Worm (Caenorhabditis elegans) whole organism, young adult: ENCODE results near the gene ifb-1.

Experiments used
- B0035.1 ChIP-seq: sonication (generic microtip); optimal IDR thresholded peaks from 2 replicates; lab custom pipeline; 2016; ENCODE audit warnings: missing genetic modification characterization, mild to moderate bottlenecking, missing compliant biosample characterization, missing genotype, missing genetic modification reagents
- C17E4.6 ChIP-seq: fragments of 200-800 bp; sonication (Bioruptor generic); IDR thresholded peaks from 2 replicates; pipeline ENCODE4 v1.3.6; 2022; ENCODE audit warnings: missing genetic modification reagents, missing genetic modification characterization, missing compliant biosample characterization
- F23B12.7 ChIP-seq: sonication (generic microtip); optimal IDR thresholded peaks from 2 replicates; lab custom pipeline; 2017; ENCODE audit warnings: missing genetic modification characterization, mild to moderate bottlenecking, missing compliant biosample characterization, antibody characterized with exemption, moderate library complexity; ENCODE audit not compliant: insufficient read depth
- F57A8.1 ChIP-seq: fragments of 200-800 bp; sonication (Bioruptor generic); optimal IDR thresholded peaks from 2 replicates; lab custom pipeline; 2018; ENCODE audit warnings: mild to moderate bottlenecking, missing genetic modification characterization, moderate library complexity, missing compliant biosample characterization
- K12H6.12 ChIP-seq: fragments of 200-800 bp; sonication (Bioruptor generic); optimal IDR thresholded peaks from 2 replicates; lab custom pipeline; 2018; ENCODE audit warnings: mild to moderate bottlenecking, missing genetic modification characterization, missing compliant biosample characterization
- Y53G8AR.9 ChIP-seq: fragments of 200-800 bp; sonication (Bioruptor generic); conservative IDR thresholded peaks from 2 replicates; pipeline ENCODE4 v1.3.6; 2022; ENCODE audit warnings: missing genetic modification reagents, missing genetic modification characterization, missing compliant biosample characterization
- Y67H2A.10 ChIP-seq: fragments of 200-800 bp; sonication (Bioruptor generic); conservative IDR thresholded peaks from 2 replicates; pipeline ENCODE4 v1.3.6; 2022; ENCODE audit warnings: missing genetic modification reagents, missing genetic modification characterization, missing compliant biosample characterization
- Y95B8A.8 ChIP-seq: fragments of 200-800 bp; sonication (Bioruptor generic); IDR thresholded peaks from 2 replicates; pipeline ENCODE4 v1.3.6; 2022; ENCODE audit warnings: missing genetic modification reagents, missing genetic modification characterization, missing compliant biosample characterization
- ZK185.1 ChIP-seq: sonication (generic microtip); optimal IDR thresholded peaks from 2 replicates; lab custom pipeline; 2016; ENCODE audit warnings: mild to moderate bottlenecking, missing genetic modification characterization, missing compliant biosample characterization; ENCODE audit not compliant: poor library complexity, severe bottlenecking
- akir-1 ChIP-seq: fragments of 200-800 bp; sonication (Bioruptor generic); optimal IDR thresholded peaks from 2 replicates; lab custom pipeline; 2018; ENCODE audit warnings: mild to moderate bottlenecking, missing genetic modification characterization, moderate library complexity, missing compliant biosample characterization
- ama-1 ChIP-seq, 3 experiments: fragments of 150-350 bp in 1 of 3; sonication (generic microtip) in 2 of 3; optimal IDR thresholded peaks; 2 replicates each; lab custom pipeline; 2014 to 2018; ENCODE audit warnings: missing biosample characterization in 2 of 3, missing genetic modification characterization in 2 of 3, missing genetic modification reagents in 2 of 3
- aptf-2 ChIP-seq: fragments of 200-800 bp; sonication (Bioruptor generic); conservative IDR thresholded peaks from 2 replicates; pipeline ENCODE4 v1.3.6; 2022; ENCODE audit warnings: missing genetic modification reagents, missing genetic modification characterization, missing compliant biosample characterization
- aptf-3 ChIP-seq: fragments of 200-800 bp; sonication (Bioruptor generic); IDR thresholded peaks from 2 replicates; pipeline ENCODE4 v1.3.6; 2022; ENCODE audit warnings: missing genetic modification characterization, missing compliant biosample characterization
- athp-1 ChIP-seq: sonication (generic microtip); optimal IDR thresholded peaks from 2 replicates; lab custom pipeline; 2017; ENCODE audit warnings: mild to moderate bottlenecking, missing genetic modification characterization, missing compliant biosample characterization
- cebp-1 ChIP-seq, 2 experiments: fragments of 200-800 bp in 1 of 2; sonication (Bioruptor generic) in 1 of 2; sonication (generic microtip) in 1 of 2; IDR thresholded peaks in 1 of 2; optimal IDR thresholded peaks in 1 of 2; 2 replicates each; pipeline versions ENCODE4 v1.3.6 to Lab custom; 2017 to 2022; ENCODE audit warnings: missing compliant biosample characterization in 2 of 2, missing genetic modification characterization in 2 of 2, mild to moderate bottlenecking in 1 of 2, missing genetic modification reagents in 1 of 2, moderate library complexity in 1 of 2
- ceh-100 ChIP-seq: fragments of 200-800 bp; sonication (Bioruptor generic); IDR thresholded peaks from 2 replicates; pipeline ENCODE4 v1.3.6; 2022; ENCODE audit warnings: missing genetic modification reagents, missing genetic modification characterization, missing compliant biosample characterization
- ceh-27 ChIP-seq: fragments of 200-800 bp; sonication (Bioruptor generic); optimal IDR thresholded peaks from 2 replicates; lab custom pipeline; 2018; ENCODE audit warnings: mild to moderate bottlenecking, missing genetic modification characterization, moderate library complexity, missing compliant biosample characterization
- die-1 ChIP-seq: sonication (generic microtip); optimal IDR thresholded peaks from 2 replicates; lab custom pipeline; 2016; ENCODE audit warnings: missing genotype, mild to moderate bottlenecking, missing genetic modification characterization, missing compliant biosample characterization
- dpff-1 ChIP-seq: sonication (generic microtip); optimal IDR thresholded peaks from 2 replicates; lab custom pipeline; 2017; ENCODE audit warnings: mild to moderate bottlenecking, missing genetic modification characterization, missing compliant biosample characterization
- egl-44 ChIP-seq: fragments of 200-800 bp; sonication (Bioruptor generic); IDR thresholded peaks from 2 replicates; pipeline ENCODE4 v1.3.6; 2022; ENCODE audit warnings: missing genetic modification reagents, missing genetic modification characterization, missing compliant biosample characterization
- fkh-3 ChIP-seq: sonication (generic microtip); optimal IDR thresholded peaks from 2 replicates; lab custom pipeline; 2016; ENCODE audit warnings: mild to moderate bottlenecking, missing genetic modification characterization, missing compliant biosample characterization
- gei-17 ChIP-seq: fragments of 200-800 bp; sonication (Bioruptor generic); optimal IDR thresholded peaks from 2 replicates; lab custom pipeline; 2018; ENCODE audit warnings: mild to moderate bottlenecking, missing genetic modification characterization, missing compliant biosample characterization
- hmg-1.2 ChIP-seq: fragments of 200-800 bp; sonication (Bioruptor generic); IDR thresholded peaks from 2 replicates; pipeline ENCODE4 v1.3.6; 2022; ENCODE audit warnings: missing genetic modification reagents, missing genetic modification characterization, missing compliant biosample characterization
- hmg-20 ChIP-seq: fragments of 200-800 bp; sonication (Bioruptor generic); IDR thresholded peaks from 2 replicates; pipeline ENCODE4 v1.3.6; 2022; ENCODE audit warnings: missing genetic modification reagents, missing genetic modification characterization, missing compliant biosample characterization
- hrde-1 ChIP-seq: sonication (generic microtip); optimal IDR thresholded peaks from 2 replicates; lab custom pipeline; 2016; ENCODE audit warnings: missing genetic modification characterization, mild to moderate bottlenecking, missing compliant biosample characterization, moderate library complexity, missing genotype, missing genetic modification reagents, borderline replicate concordance
- hsf-1 ChIP-seq: fragments of 200-800 bp; sonication (Bioruptor generic); IDR thresholded peaks from 2 replicates; pipeline ENCODE4 v1.3.6; 2022; ENCODE audit warnings: missing genetic modification reagents, missing genetic modification characterization, missing compliant biosample characterization
- let-526 ChIP-seq: fragments of 200-800 bp; sonication (Bioruptor generic); IDR thresholded peaks from 2 replicates; pipeline ENCODE4 v1.3.6; 2022; ENCODE audit warnings: missing genetic modification reagents, missing genetic modification characterization, missing compliant biosample characterization
- let-607 ChIP-seq, 2 experiments: fragments of 200-800 bp in 1 of 2; sonication (Bioruptor generic) in 1 of 2; sonication (generic microtip) in 1 of 2; optimal IDR thresholded peaks; 2 replicates each; lab custom pipeline; 2016 to 2018; ENCODE audit warnings: mild to moderate bottlenecking in 2 of 2, missing compliant biosample characterization in 2 of 2, missing genetic modification characterization in 2 of 2, moderate library complexity in 2 of 2, missing genotype in 1 of 2
- lin-26 ChIP-seq: fragments of 200-800 bp; sonication (Bioruptor generic); IDR thresholded peaks from 2 replicates; pipeline ENCODE4 v1.3.6; 2022; ENCODE audit warnings: missing genetic modification reagents, missing genetic modification characterization, missing compliant biosample characterization
- lin-40 ChIP-seq: sonication (generic microtip); optimal IDR thresholded peaks from 2 replicates; lab custom pipeline; 2016; ENCODE audit warnings: missing genetic modification characterization, mild to moderate bottlenecking, missing compliant biosample characterization, missing genotype, missing genetic modification reagents
- lin-54 ChIP-seq: fragments of 200-800 bp; sonication (Bioruptor generic); optimal IDR thresholded peaks from 2 replicates; lab custom pipeline; 2018; ENCODE audit warnings: mild to moderate bottlenecking, missing genetic modification characterization, missing compliant biosample characterization
- madf-10 ChIP-seq: sonication (generic microtip); optimal IDR thresholded peaks from 2 replicates; lab custom pipeline; 2016; ENCODE audit warnings: mild to moderate bottlenecking, missing genetic modification characterization, missing compliant biosample characterization
- madf-3 ChIP-seq: fragments of 200-800 bp; sonication (Bioruptor generic); IDR thresholded peaks from 2 replicates; pipeline ENCODE4 v1.3.6; 2022; ENCODE audit warnings: missing genetic modification reagents, missing genetic modification characterization, missing compliant biosample characterization
- nfya-2 ChIP-seq: fragments of 200-800 bp; sonication (Bioruptor generic); IDR thresholded peaks from 2 replicates; pipeline ENCODE4 v1.3.6; 2022; ENCODE audit warnings: missing genetic modification reagents, missing genetic modification characterization, missing compliant biosample characterization
- nhr-179 ChIP-seq: sonication (generic microtip); optimal IDR thresholded peaks from 2 replicates; lab custom pipeline; 2016; ENCODE audit warnings: mild to moderate bottlenecking, missing genetic modification characterization, missing compliant biosample characterization
- nhr-80 ChIP-seq: sonication (generic microtip); optimal IDR thresholded peaks from 2 replicates; lab custom pipeline; 2016; ENCODE audit warnings: missing genetic modification characterization, missing compliant biosample characterization
- snpc-3.4 ChIP-seq: sonication (generic microtip); optimal IDR thresholded peaks from 2 replicates; lab custom pipeline; 2017; ENCODE audit warnings: missing genetic modification characterization, mild to moderate bottlenecking, missing compliant biosample characterization, antibody characterized with exemption, moderate library complexity, missing genotype, missing genetic modification reagents
- somi-1 ChIP-seq: fragments of 200-800 bp; sonication (Bioruptor generic); optimal IDR thresholded peaks from 2 replicates; lab custom pipeline; 2018; ENCODE audit warnings: mild to moderate bottlenecking, missing genetic modification characterization, missing compliant biosample characterization
- tbp1 ChIP-seq: fragments of 200-800 bp; sonication (Bioruptor generic); optimal IDR thresholded peaks from 2 replicates; lab custom pipeline; 2018; ENCODE audit warnings: mild to moderate bottlenecking, missing genetic modification characterization, missing compliant biosample characterization
- tlf-1 ChIP-seq: fragments of 200-800 bp; sonication (Bioruptor generic); optimal IDR thresholded peaks from 2 replicates; lab custom pipeline; 2018; ENCODE audit warnings: mild to moderate bottlenecking, missing genetic modification characterization, missing compliant biosample characterization
- ztf-18 ChIP-seq: sonication (generic microtip); optimal IDR thresholded peaks from 2 replicates; lab custom pipeline; 2016; ENCODE audit warnings: missing genotype, mild to moderate bottlenecking, missing genetic modification characterization, missing compliant biosample characterization
- ztf-26 ChIP-seq: sonication (generic microtip); optimal IDR thresholded peaks from 2 replicates; lab custom pipeline; 2017; ENCODE audit warnings: missing genetic modification characterization, missing compliant biosample characterization
- ztf-28 ChIP-seq: fragments of 200-800 bp; sonication (Bioruptor generic); IDR thresholded peaks from 2 replicates; pipeline ENCODE4 v1.3.6; 2022; ENCODE audit warnings: missing genetic modification reagents, missing genetic modification characterization, missing compliant biosample characterization
- ztf-6 ChIP-seq: fragments of 200-800 bp; sonication (Bioruptor generic); IDR thresholded peaks from 2 replicates; pipeline ENCODE4 v1.3.6; 2022; ENCODE audit warnings: missing genetic modification reagents, missing genetic modification characterization, missing compliant biosample characterization

The ifb-1 gene

DNA sequence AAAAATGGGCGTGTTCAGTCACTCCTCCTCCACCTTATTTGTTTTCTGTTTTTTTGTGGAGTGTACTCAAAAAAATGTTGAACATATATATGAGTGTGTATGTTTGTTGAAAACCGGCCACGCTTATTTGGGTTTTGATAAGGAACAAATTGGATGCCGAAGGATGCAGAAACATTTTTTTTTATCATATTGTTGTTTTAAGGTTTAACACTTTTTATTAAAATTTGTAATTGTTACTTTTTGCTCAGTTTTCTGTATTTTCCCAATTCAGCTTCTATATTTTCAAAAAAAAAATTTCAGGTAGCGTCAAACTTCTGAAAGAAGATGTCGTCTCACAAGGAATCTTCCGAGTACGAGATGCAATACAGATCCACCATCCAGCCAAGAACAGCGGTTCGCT is at the start of gene ifb-1:
Gene ifb-1 (plus strand): TSS at position 301 of the 400 bp plus-strand sequence.
- TF ChIP-seq egl-44 (no peak), somi-1 (no peak), K12H6.12 (tag; lab: Kevin White, UChicago) (no peak), lin-26 (GFP tag; lab: Robert Waterston, UW) (no peak), lin-40 (tag; lab: Kevin White, UChicago) (no peak), F23B12.7 (tag; lab: Kevin White, UChicago) (no peak), athp-1 (tag; lab: Kevin White, UChicago) (no peak), hsf-1 (GFP tag; lab: Robert Waterston, UW) (no peak), let-526 (no peak), ztf-6 (no peak), Y67H2A.10 (GFP tag; lab: Robert Waterston, UW) (no peak), ztf-18 (no peak), aptf-3 (GFP tag; lab: Robert Waterston, UW) (no peak), Y53G8AR.9 (GFP tag; lab: Robert Waterston, UW) (no peak), F57A8.1 (GFP tag; lab: Kevin White, UChicago) (no peak), akir-1 (GFP tag; lab: Kevin White, UChicago) (no peak), tlf-1 (GFP tag; lab: Kevin White, UChicago) (no peak), die-1 (tag; lab: Kevin White, UChicago) (no peak), Y95B8A.8 (GFP tag; lab: Robert Waterston, UW) (no peak), ceh-27 (no peak)

ce11 chrII:5715745-5716357 is 49.6 kb upstream of the ifb-1 start, which contains the start of the genes C18A3.10 and C18A3.3:
TSS of gene C18A3.10 (minus strand) at chrII:5715845.
TSS of gene C18A3.3 (plus strand) at chrII:5716307.
- TF ChIP-seq nhr-80 (tag; lab: Kevin White, UChicago) (peak; percentile 27), hmg-20 (GFP tag; lab: Robert Waterston, UW) (no peak), fkh-3 (tag; lab: Kevin White, UChicago) (no peak), cebp-1 (GFP tag; IDR thresholded peaks at IDR 0.05; lab: Robert Waterston, UW) (no peak), cebp-1 (tag; optimal IDR thresholded peaks at IDR 0.05; lab: Kevin White, UChicago) (no peak), ztf-28 (GFP tag; lab: Robert Waterston, UW) (no peak), B0035.1 (no peak), madf-3 (GFP tag; lab: Robert Waterston, UW) (0 out of 2 replicates have a peak, but pooled peaks have one; percentile 28), madf-10 (tag; lab: Kevin White, UChicago) (no peak), ama-1 (optimal IDR thresholded peaks at IDR 0.05; lab: Kevin White, UChicago) (no peak), ama-1 (GFP tag; optimal IDR thresholded peaks at IDR 0.05; lab: Kevin White, UChicago) (no peak), let-526 (no peak), ztf-6 (no peak), snpc-3.4 (tag; lab: Kevin White, UChicago) (no peak), ZK185.1 (tag; lab: Kevin White, UChicago) (no peak), aptf-2 (GFP tag; lab: Robert Waterston, UW) (no peak)
- TF ChIP-seq, all 124 proteins: peak for 2

- no peak for TF ChIP-seq C17E4.6
- TF ChIP-seq gei-17 (GFP tag; lab: Kevin White, UChicago) = no peak
- no peak for TF ChIP-seq ceh-100 (GFP tag; lab: Robert Waterston, UW)
- TF ChIP-seq let-607 (tag; optimal IDR thresholded peaks at IDR 0.05; lab: Kevin White, UChicago) = no peak
- no peak for TF ChIP-seq lin-26 (GFP tag; lab: Robert Waterston, UW)
- TF ChIP-seq nfya-2 (GFP tag; lab: Robert Waterston, UW) = no peak
- TF ChIP-seq ama-1 (optimal IDR thresholded peaks at IDR 0.05; lab: Kevin White, UChicago) = no peak
- no peak for TF ChIP-seq ama-1 (GFP tag; optimal IDR thresholded peaks at IDR 0.05; lab: Kevin White, UChicago)
- TF ChIP-seq hrde-1 (tag; lab: Kevin White, UChicago) = no peak
- no peak for TF ChIP-seq dpff-1 (tag; lab: Kevin White, UChicago)
- no peak for TF ChIP-seq hmg-1.2 (GFP tag; lab: Robert Waterston, UW)
- no peak for TF ChIP-seq tbp1 (GFP tag; lab: Kevin White, UChicago)
- TF ChIP-seq ztf-26 (tag; lab: Kevin White, UChicago) = no peak
- no peak for TF ChIP-seq nhr-179 (tag; lab: Kevin White, UChicago)
- no peak for TF ChIP-seq hsf-1 (GFP tag; lab: Robert Waterston, UW)
- TF ChIP-seq lin-54 = no peak
- no peak for TF ChIP-seq let-526
These were observed 47.6 kb upstream of the ifb-1 start, which contains the start of gene zipt-3 for ce11 chrII:5717831-5718230. TSS of gene zipt-3 (plus strand) at chrII:5718131.
